Worm (Caenorhabditis elegans) whole organism, L4 larva: Measurements from ENCODE around the gene rbm-26.

Source experiments
- F26F4.8 ChIP-seq: fragments of 200-800 bp; sonication (Bioruptor generic); conservative IDR thresholded peaks from 2 replicates; pipeline ENCODE4 v1.3.6; 2022; ENCODE audit warnings: missing genetic modification characterization, missing compliant biosample characterization
- F37D6.2 ChIP-seq: sonication (generic microtip); optimal IDR thresholded peaks from 2 replicates; lab custom pipeline; 2016; ENCODE audit warnings: mild to moderate bottlenecking, missing genetic modification characterization, missing compliant biosample characterization
- F44E2.7 ChIP-seq: fragments of 200-800 bp; sonication (Bioruptor generic); IDR thresholded peaks from 2 replicates; pipeline ENCODE4 v2.1.2; 2022; ENCODE audit warnings: missing genetic modification characterization, missing compliant biosample characterization
- F49E8.2 ChIP-seq: sonication (generic microtip); optimal IDR thresholded peaks from 2 replicates; lab custom pipeline; 2016; ENCODE audit warnings: missing compliant biosample characterization, mild to moderate bottlenecking, missing genetic modification characterization, borderline replicate concordance
- R02D3.7 ChIP-seq: fragments of 150-350 bp; sonication (generic microtip); optimal IDR thresholded peaks from 3 replicates; lab custom pipeline; 2014; ENCODE audit warnings: missing biosample characterization, missing genetic modification characterization
- Y75B8A.6 ChIP-seq: fragments of 200-800 bp; sonication (Bioruptor generic); IDR thresholded peaks from 2 replicates; pipeline ENCODE4 v1.3.6; 2022; ENCODE audit warnings: missing genetic modification reagents, missing genetic modification characterization, missing compliant biosample characterization
- aha-1 ChIP-seq: fragments of 150-350 bp; peaks from one replicate; lab custom pipeline; 2014; ENCODE audit warnings: missing biosample characterization, missing genetic modification characterization
- aly-2 ChIP-seq: sonication (generic microtip); optimal IDR thresholded peaks from 2 replicates; lab custom pipeline; 2018; ENCODE audit warnings: missing biosample characterization, missing genetic modification characterization
- ceh-20 ChIP-seq: fragments of 200-800 bp; sonication (Bioruptor generic); IDR thresholded peaks from 2 replicates; pipeline ENCODE4 v1.3.6; 2022; ENCODE audit warnings: missing genetic modification reagents, missing genetic modification characterization, missing compliant biosample characterization
- ceh-82 ChIP-seq: sonication (generic microtip); optimal IDR thresholded peaks from 2 replicates; lab custom pipeline; 2017; ENCODE audit warnings: missing biosample characterization, missing genetic modification characterization
- cey-2 ChIP-seq: sonication (generic microtip); optimal IDR thresholded peaks from 3 replicates; lab custom pipeline; 2017; ENCODE audit warnings: missing genetic modification characterization, mild to moderate bottlenecking, missing compliant biosample characterization, antibody characterized with exemption, borderline replicate concordance; ENCODE audit not compliant: insufficient read depth
- ctbp-1 ChIP-seq: fragments of 200-800 bp; sonication (Bioruptor generic); IDR thresholded peaks from 2 replicates; pipeline ENCODE4 v1.3.6; 2022; ENCODE audit warnings: missing genetic modification reagents, missing genetic modification characterization, missing compliant biosample characterization
- daf-8 ChIP-seq: fragments of 200-800 bp; sonication (Bioruptor generic); IDR thresholded peaks from 2 replicates; pipeline ENCODE4 v1.3.6; 2022; ENCODE audit warnings: missing genetic modification characterization, missing compliant biosample characterization
- dmd-6 ChIP-seq: fragments of 200-800 bp; sonication (Bioruptor generic); IDR thresholded peaks from 2 replicates; pipeline ENCODE4 v1.3.6; 2022; ENCODE audit warnings: missing genetic modification reagents, missing genetic modification characterization, missing compliant biosample characterization
- dpl-1 ChIP-seq: fragments of 150-350 bp; optimal IDR thresholded peaks from 2 replicates; lab custom pipeline; 2014; ENCODE audit warnings: missing biosample characterization, missing genetic modification reagents, missing genetic modification characterization
- egl-43 ChIP-seq: fragments of 200-800 bp; sonication (Bioruptor generic); IDR thresholded peaks from 2 replicates; pipeline ENCODE4 v1.3.6; 2022; ENCODE audit warnings: missing genetic modification reagents, missing genetic modification characterization, missing compliant biosample characterization
- fkh-10 ChIP-seq: fragments of 150-350 bp; optimal IDR thresholded peaks from 2 replicates; lab custom pipeline; 2014; ENCODE audit warnings: missing biosample characterization, missing genetic modification reagents, missing genetic modification characterization
- hif-1 ChIP-seq, 2 experiments: sonication (generic microtip); optimal IDR thresholded peaks; 2 replicates each; lab custom pipeline; 2016 to 2017; ENCODE audit warnings: missing compliant biosample characterization in 2 of 2, missing genetic modification characterization in 2 of 2, missing genetic modification reagents in 2 of 2, missing genotype in 2 of 2, mild to moderate bottlenecking in 1 of 2
- hlh-11 ChIP-seq: fragments of 200-800 bp; sonication (Bioruptor generic); optimal IDR thresholded peaks from 2 replicates; lab custom pipeline; 2018; ENCODE audit warnings: mild to moderate bottlenecking, missing genetic modification characterization, missing compliant biosample characterization
- hlh-30 ChIP-seq: sonication (generic microtip); optimal IDR thresholded peaks from 2 replicates; lab custom pipeline; 2017; ENCODE audit warnings: antibody characterized with exemption, mild to moderate bottlenecking, missing genetic modification characterization, missing compliant biosample characterization; ENCODE audit not compliant: insufficient read depth
- hmg-1.1 ChIP-seq: fragments of 200-800 bp; sonication (Bioruptor generic); IDR thresholded peaks from 2 replicates; pipeline ENCODE4 v1.3.6; 2022; ENCODE audit warnings: missing genetic modification reagents, missing genetic modification characterization, missing compliant biosample characterization
- lin-1 ChIP-seq: fragments of 200-800 bp; sonication (Bioruptor generic); IDR thresholded peaks from 2 replicates; pipeline ENCODE4 v1.3.6; 2022; ENCODE audit warnings: missing genetic modification reagents, missing genetic modification characterization, missing compliant biosample characterization
- lin-39 ChIP-seq: fragments of 150-350 bp; optimal IDR thresholded peaks from 2 replicates; lab custom pipeline; 2014; ENCODE audit warnings: missing biosample characterization, missing genetic modification reagents, missing genetic modification characterization
- lsy-2 ChIP-seq, 2 experiments: fragments of 150-350 bp in 1 of 2; sonication (generic microtip) in 1 of 2; optimal IDR thresholded peaks; 2 replicates each; lab custom pipeline; 2014 to 2017; ENCODE audit warnings: missing biosample characterization in 2 of 2, missing genetic modification characterization in 2 of 2
- mep-1 ChIP-seq: fragments of 150-350 bp; sonication (generic microtip); optimal IDR thresholded peaks from 3 replicates; lab custom pipeline; 2014; ENCODE audit warnings: missing biosample characterization, missing genetic modification characterization
- mes-2 ChIP-seq: sonication (generic microtip); optimal IDR thresholded peaks from 2 replicates; lab custom pipeline; 2016; ENCODE audit warnings: missing genotype, mild to moderate bottlenecking, missing genetic modification characterization, missing compliant biosample characterization; ENCODE audit not compliant: poor library complexity, severe bottlenecking
- mxl-2 ChIP-seq: fragments of 200-800 bp; sonication (Bioruptor generic); conservative IDR thresholded peaks from 2 replicates; pipeline ENCODE4 v1.3.6; 2022; ENCODE audit warnings: missing genetic modification reagents, missing genetic modification characterization, missing compliant biosample characterization
- nhr-11 ChIP-seq: fragments of 150-350 bp; optimal IDR thresholded peaks from 2 replicates; lab custom pipeline; 2014; ENCODE audit warnings: missing biosample characterization, missing genetic modification characterization
- nhr-111 ChIP-seq: fragments of 200-800 bp; sonication (Bioruptor generic); optimal IDR thresholded peaks from 2 replicates; lab custom pipeline; 2018; ENCODE audit warnings: mild to moderate bottlenecking, missing genetic modification characterization, missing compliant biosample characterization
- nhr-237 ChIP-seq: sonication (generic microtip); optimal IDR thresholded peaks from 2 replicates; lab custom pipeline; 2017; ENCODE audit warnings: missing biosample characterization, missing genetic modification characterization
- nhr-41 ChIP-seq: fragments of 200-800 bp; sonication (Bioruptor generic); IDR thresholded peaks from 2 replicates; pipeline ENCODE4 v1.3.6; 2022; ENCODE audit warnings: missing genetic modification reagents, missing genetic modification characterization, missing compliant biosample characterization
- nhr-6 ChIP-seq: fragments of 150-350 bp; optimal IDR thresholded peaks from 2 replicates; lab custom pipeline; 2014; ENCODE audit warnings: missing biosample characterization, missing genetic modification characterization
- pha-4 ChIP-seq, 2 experiments: fragments of 150-350 bp in 1 of 2; fragments of 200-800 bp in 1 of 2; sonication (Bioruptor generic) in 1 of 2; IDR thresholded peaks in 1 of 2; optimal IDR thresholded peaks in 1 of 2; 2 replicates each; pipeline versions ENCODE4 v1.3.6 to Lab custom; 2014 to 2022; ENCODE audit warnings: missing genetic modification characterization in 2 of 2, missing genetic modification reagents in 2 of 2, missing biosample characterization in 1 of 2, missing compliant biosample characterization in 1 of 2
- rbr-2 ChIP-seq: sonication (generic microtip); optimal IDR thresholded peaks from 2 replicates; lab custom pipeline; 2016; ENCODE audit warnings: missing genotype, missing genetic modification characterization, missing compliant biosample characterization
- saeg-2 ChIP-seq: fragments of 200-800 bp; sonication (Bioruptor generic); IDR thresholded peaks from 2 replicates; pipeline ENCODE4 v1.3.6; 2022; ENCODE audit warnings: missing genetic modification reagents, missing genetic modification characterization, missing compliant biosample characterization
- skn-1 ChIP-seq: fragments of 150-350 bp; optimal IDR thresholded peaks from 2 replicates; lab custom pipeline; 2014; ENCODE audit warnings: missing biosample characterization, missing genetic modification characterization
- spr-1 ChIP-seq: sonication (generic microtip); optimal IDR thresholded peaks from 2 replicates; lab custom pipeline; 2016; ENCODE audit warnings: mild to moderate bottlenecking, missing genetic modification characterization, missing compliant biosample characterization
- spr-3 ChIP-seq: fragments of 200-800 bp; sonication (Bioruptor generic); optimal IDR thresholded peaks from 2 replicates; lab custom pipeline; 2018; ENCODE audit warnings: mild to moderate bottlenecking, missing genetic modification characterization, missing compliant biosample characterization
- tra-1 ChIP-seq: fragments of 200-800 bp; sonication (Bioruptor generic); IDR thresholded peaks from 2 replicates; pipeline ENCODE4 v1.3.6; 2022; ENCODE audit warnings: missing genetic modification reagents, missing genetic modification characterization, missing compliant biosample characterization
- unc-62 ChIP-seq, 3 experiments: fragments of 150-350 bp in 1 of 3; sonication (generic microtip); optimal IDR thresholded peaks in 2 of 3; peaks in 1 of 3; 1 replicate in 1 of 3; 2 replicates in 2 of 3; lab custom pipeline; 2014 to 2017; ENCODE audit warnings: missing biosample characterization in 3 of 3, missing genetic modification characterization in 3 of 3, missing genetic modification reagents in 3 of 3, missing genotype in 1 of 3
- zfp-3 ChIP-seq: fragments of 200-800 bp; sonication (Bioruptor generic); conservative IDR thresholded peaks from 2 replicates; pipeline ENCODE4 v1.3.6; 2022; ENCODE audit warnings: missing genetic modification reagents, missing genetic modification characterization, missing compliant biosample characterization
- zip-11 ChIP-seq: fragments of 200-800 bp; sonication (Bioruptor generic); IDR thresholded peaks from 2 replicates; pipeline ENCODE4 v1.3.6; 2022; ENCODE audit warnings: missing genetic modification characterization, missing compliant biosample characterization
- ztf-11 ChIP-seq: fragments of 150-350 bp; optimal IDR thresholded peaks from 2 replicates; lab custom pipeline; 2014; ENCODE audit warnings: missing biosample characterization, missing genetic modification characterization

rbm-26 gene

ce11 chrIII:5758519-5759099 lies 47.3 kb downstream of the rbm-26 start:
- no peak for TF ChIP-seq lin-39 (tag; lab: Kevin White, UChicago)
- TF ChIP-seq hmg-1.1, result peak; percentile 44; the same call in 1 of the 2 replicates
- peak; percentile 70; the same call in 1 of the 2 replicates for TF ChIP-seq ceh-20 (GFP tag; lab: Robert Waterston, UW)
- TF ChIP-seq dmd-6 (GFP tag; lab: Robert Waterston, UW), result peak; percentile 50
- TF ChIP-seq aly-2 (tag; lab: Kevin White, UChicago), result no peak
- TF ChIP-seq unc-62 (GFP tag; optimal IDR thresholded peaks at IDR 0.05 in 1 of 2; lab: Kevin White, UChicago), result peak in 1 of 2 experiments; percentile 99
- TF ChIP-seq unc-62 (tag; optimal IDR thresholded peaks at IDR 0.05; lab: Kevin White, UChicago), result no peak
- peak; percentile 61 for TF ChIP-seq rbr-2 (tag; lab: Kevin White, UChicago)
- peak; percentile 21 for TF ChIP-seq dpl-1 (GFP tag; lab: Kevin White, UChicago)
- no peak for TF ChIP-seq nhr-6
- TF ChIP-seq F49E8.2 (tag; lab: Kevin White, UChicago), result no peak
- TF ChIP-seq spr-1 (tag; lab: Kevin White, UChicago), result no peak
- TF ChIP-seq tra-1 (GFP tag; lab: Robert Waterston, UW), result 0 out of 2 replicates have a peak, but pooled peaks have one; percentile 11
- TF ChIP-seq skn-1, result no peak
- no peak for TF ChIP-seq spr-3 (GFP tag; lab: Kevin White, UChicago)
- peak; percentile 63 for TF ChIP-seq hlh-30 (tag; lab: Kevin White, UChicago)
- no peak for TF ChIP-seq lin-1 (GFP tag; lab: Robert Waterston, UW)
- 0 out of 2 replicates have a peak, but pooled peaks have one; percentile 28 for TF ChIP-seq zfp-3
- TF ChIP-seq fkh-10 (GFP tag; lab: Kevin White, UChicago), result peak; percentile 85
- TF ChIP-seq hlh-11 (tag; lab: Kevin White, UChicago), result peak; percentile 64
- peak in 1 of 2 experiments; percentile 65 for TF ChIP-seq hif-1 (tag; optimal IDR thresholded peaks at IDR 0.05; lab: Kevin White, UChicago)
- no peak for TF ChIP-seq nhr-111
- no peak for TF ChIP-seq Y75B8A.6 (GFP tag; lab: Robert Waterston, UW)
- no peak for TF ChIP-seq cey-2
- TF ChIP-seq nhr-41 (GFP tag; lab: Robert Waterston, UW), result no peak
- TF ChIP-seq ztf-11, result no peak
- TF ChIP-seq saeg-2 (GFP tag; lab: Robert Waterston, UW), result 0 out of 2 replicates have a peak, but pooled peaks have one; percentile 31
- no peak for TF ChIP-seq nhr-237 (tag; lab: Kevin White, UChicago)
- TF ChIP-seq ceh-82 (tag; lab: Kevin White, UChicago), result no peak
- TF ChIP-seq mxl-2 (GFP tag; lab: Robert Waterston, UW), result no peak
- TF ChIP-seq lsy-2 (tag; optimal IDR thresholded peaks at IDR 0.05; lab: Kevin White, UChicago), result peak; percentile 58 to 66
- TF ChIP-seq egl-43 (GFP tag; lab: Robert Waterston, UW), result 0 out of 2 replicates have a peak, but pooled peaks have one; percentile 29
- TF ChIP-seq F26F4.8 (GFP tag; lab: Robert Waterston, UW), result no peak
- TF ChIP-seq F37D6.2 (tag; lab: Kevin White, UChicago), result peak; percentile 44
- peak; percentile 59 for TF ChIP-seq mep-1 (tag; lab: Kevin White, UChicago)
- TF ChIP-seq R02D3.7 (tag; lab: Kevin White, UChicago), result no peak
- TF ChIP-seq mes-2 (tag; lab: Kevin White, UChicago), result peak; percentile 20
- no peak for TF ChIP-seq zip-11 (GFP tag; lab: Robert Waterston, UW)
- TF ChIP-seq nhr-11 (tag; lab: Kevin White, UChicago), result peak; percentile 58
- no peak for TF ChIP-seq pha-4 (GFP tag; IDR thresholded peaks at IDR 0.05; lab: Robert Waterston, UW)
- TF ChIP-seq pha-4 (tag; optimal IDR thresholded peaks at IDR 0.05; lab: Kevin White, UChicago), result no peak
- peak; percentile 84 for TF ChIP-seq ctbp-1 (GFP tag; lab: Robert Waterston, UW)
- TF ChIP-seq daf-8 (GFP tag; lab: Robert Waterston, UW), result no peak
- peak; percentile 98 for TF ChIP-seq aha-1 (tag; lab: Kevin White, UChicago)
- no peak for TF ChIP-seq F44E2.7
